Fruit fly (Drosophila melanogaster) whole organism, embryonic: ENCODE measurements around the gene CG31867.
A peak's percentile ranks its signal among the peaks of the same experiment; 100 is the strongest.

Experiments used
- Ada2b ChIP-seq: fragments of 200-800 bp; sonication (Bioruptor generic); IDR thresholded peaks from 2 replicates; pipeline ENCODE4 v1.3.6; 2022; ENCODE audit warnings: missing biosample characterization, missing genetic modification characterization
- B-H2 ChIP-seq: fragments of 200-800 bp; sonication (Bioruptor generic); optimal IDR thresholded peaks from 2 replicates; lab custom pipeline; 2018; ENCODE audit warnings: missing biosample characterization, mild to moderate bottlenecking, missing genetic modification characterization
- Bgb ChIP-seq: fragments of 200-800 bp; sonication (Bioruptor generic); IDR thresholded peaks from 2 replicates; pipeline ENCODE4 v1.3.6; 2022; ENCODE audit warnings: missing biosample characterization, missing genetic modification characterization; ENCODE audit not compliant: partially characterized antibody
- BtbVII ChIP-seq: fragments of 200-800 bp; sonication (Bioruptor generic); optimal IDR thresholded peaks from 3 replicates; lab custom pipeline; 2017; ENCODE audit warnings: missing biosample characterization, mild to moderate bottlenecking, missing genetic modification characterization
- CG11456 ChIP-seq: fragments of 200-800 bp; sonication (Bioruptor generic); IDR thresholded peaks from 3 replicates; pipeline ENCODE4 v1.3.6; 2022; ENCODE audit warnings: missing biosample characterization, missing genetic modification characterization
- CG14014 ChIP-seq: fragments of 200-800 bp; sonication (Bioruptor generic); IDR thresholded peaks from 2 replicates; pipeline ENCODE4 v1.3.6; 2022; ENCODE audit warnings: missing biosample characterization, missing genetic modification characterization
- CG14710 ChIP-seq: fragments of 200-800 bp; sonication (Bioruptor generic); optimal IDR thresholded peaks from 3 replicates; lab custom pipeline; 2019; ENCODE audit warnings: missing biosample characterization, mild to moderate bottlenecking, missing genetic modification characterization, moderate library complexity
- CG15479 ChIP-seq: fragments of 200-800 bp; sonication (Bioruptor generic); optimal IDR thresholded peaks from 3 replicates; lab custom pipeline; 2019; ENCODE audit warnings: missing biosample characterization, mild to moderate bottlenecking, missing genetic modification characterization, moderate library complexity
- CG15601 ChIP-seq: fragments of 200-800 bp; sonication (Bioruptor generic); optimal IDR thresholded peaks from 3 replicates; lab custom pipeline; 2019; ENCODE audit warnings: missing biosample characterization, mild to moderate bottlenecking, missing genetic modification characterization, moderate library complexity
- CG3065 ChIP-seq: fragments of 200-800 bp; sonication (Bioruptor generic); optimal IDR thresholded peaks from 2 replicates; lab custom pipeline; 2016; ENCODE audit warnings: missing biosample characterization, missing genetic modification characterization
- CG31224 ChIP-seq: fragments of 200-800 bp; sonication (Bioruptor generic); IDR thresholded peaks from 2 replicates; pipeline ENCODE4 v1.3.6; 2022; ENCODE audit warnings: missing biosample characterization, missing genetic modification characterization
- CG4854 ChIP-seq: fragments of 200-800 bp; sonication (Bioruptor generic); optimal IDR thresholded peaks from 2 replicates; lab custom pipeline; 2016; ENCODE audit warnings: missing biosample characterization, missing genetic modification characterization, inconsistent platforms
- CG6813 ChIP-seq: fragments of 200-800 bp; sonication (Bioruptor generic); optimal IDR thresholded peaks from 2 replicates; lab custom pipeline; 2017; ENCODE audit warnings: missing biosample characterization, missing genetic modification characterization, mild to moderate bottlenecking, moderate library complexity, missing genetic modification reagents
- CG7372 ChIP-seq: fragments of 200-800 bp; sonication (Bioruptor generic); IDR thresholded peaks from 2 replicates; pipeline ENCODE4 v1.3.6; 2022; ENCODE audit warnings: missing biosample characterization, missing genetic modification characterization
- CG7556 ChIP-seq: fragments of 200-800 bp; sonication (Bioruptor generic); optimal IDR thresholded peaks from 2 replicates; lab custom pipeline; 2017; ENCODE audit warnings: missing biosample characterization, mild to moderate bottlenecking, missing genetic modification characterization
- CG8478 ChIP-seq: fragments of >200 bp; optimal IDR thresholded peaks from 2 replicates; lab custom pipeline; 2018
- CG8944 ChIP-seq: fragments of 200-800 bp; sonication (Bioruptor generic); optimal IDR thresholded peaks from 3 replicates; lab custom pipeline; 2016; ENCODE audit warnings: missing biosample characterization, missing genetic modification characterization
- CG9215 ChIP-seq: fragments of 200-800 bp; sonication (Bioruptor generic); IDR thresholded peaks from 2 replicates; pipeline ENCODE4 v1.3.6; 2022; ENCODE audit warnings: missing biosample characterization, missing genetic modification characterization
- Dad ChIP-seq: fragments of 200-800 bp; sonication (Bioruptor generic); optimal IDR thresholded peaks from 3 replicates; lab custom pipeline; 2016; ENCODE audit warnings: missing biosample characterization, missing genetic modification characterization
- Dll ChIP-seq: fragments of 200-800 bp; sonication (Bioruptor generic); IDR thresholded peaks from 4 replicates; pipeline ENCODE4 v1.3.6; 2022; ENCODE audit warnings: missing biosample characterization, missing genetic modification characterization; ENCODE audit not compliant: partially characterized antibody
- Fer3 ChIP-seq: fragments of 200-800 bp; sonication (Bioruptor generic); optimal IDR thresholded peaks from 2 replicates; lab custom pipeline; 2018; ENCODE audit warnings: missing biosample characterization, mild to moderate bottlenecking, missing genetic modification characterization, moderate library complexity
- Gsc ChIP-seq: fragments of 200-800 bp; sonication (Bioruptor generic); IDR thresholded peaks from 2 replicates; pipeline ENCODE4 v1.3.6; 2022; ENCODE audit warnings: missing biosample characterization, missing genetic modification characterization
- Mad ChIP-seq: fragments of 200-800 bp; sonication (Bioruptor generic); optimal IDR thresholded peaks from 2 replicates; lab custom pipeline; 2016; ENCODE audit warnings: missing biosample characterization, missing genetic modification characterization
- Med ChIP-seq: fragments of 200-800 bp; sonication (Bioruptor generic); peaks from one replicate; lab custom pipeline; 2016; ENCODE audit warnings: missing biosample characterization, missing genetic modification characterization, mild to moderate bottlenecking, inconsistent platforms, moderate library complexity
- Mes4 ChIP-seq: fragments of 200-800 bp; sonication (Bioruptor generic); optimal IDR thresholded peaks from 2 replicates; lab custom pipeline; 2016; ENCODE audit warnings: missing biosample characterization, missing genetic modification characterization
- PHDP ChIP-seq: fragments of 200-800 bp; sonication (Bioruptor generic); optimal IDR thresholded peaks from 3 replicates; lab custom pipeline; 2018; ENCODE audit warnings: missing biosample characterization, mild to moderate bottlenecking, missing genetic modification characterization, moderate library complexity
- Ssrp ChIP-seq: fragments of 200-800 bp; sonication (Bioruptor generic); optimal IDR thresholded peaks from 2 replicates; lab custom pipeline; 2018; ENCODE audit warnings: missing biosample characterization, mild to moderate bottlenecking, missing genetic modification characterization, moderate library complexity
- ac ChIP-seq: fragments of 200-800 bp; sonication (Bioruptor generic); optimal IDR thresholded peaks from 3 replicates; lab custom pipeline; 2017; ENCODE audit warnings: missing biosample characterization, mild to moderate bottlenecking, missing genetic modification characterization
- br ChIP-seq: fragments of >200 bp; optimal IDR thresholded peaks from 2 replicates; lab custom pipeline; 2017
- cato ChIP-seq: fragments of 200-800 bp; sonication (Bioruptor generic); optimal IDR thresholded peaks from 2 replicates; lab custom pipeline; 2016; ENCODE audit warnings: missing biosample characterization, missing genetic modification characterization, borderline replicate concordance
- chm ChIP-seq: fragments of 200-800 bp; sonication (Bioruptor generic); IDR thresholded peaks from 2 replicates; pipeline ENCODE4 v1.3.6; 2022; ENCODE audit warnings: missing biosample characterization, missing genetic modification characterization
- dm ChIP-seq: fragments of 200-800 bp; sonication (Bioruptor generic); optimal IDR thresholded peaks from 3 replicates; lab custom pipeline; 2016; ENCODE audit warnings: missing biosample characterization, missing genetic modification characterization
- en ChIP-seq: fragments of 200-800 bp; sonication (Bioruptor generic); optimal IDR thresholded peaks from 2 replicates; lab custom pipeline; 2016; ENCODE audit warnings: missing biosample characterization, missing genetic modification characterization
- grn ChIP-seq: fragments of 200-800 bp; sonication (Bioruptor generic); optimal IDR thresholded peaks from 3 replicates; lab custom pipeline; 2017; ENCODE audit warnings: missing biosample characterization, missing genetic modification characterization
- hth ChIP-seq: fragments of >200 bp; optimal IDR thresholded peaks from 2 replicates; lab custom pipeline; 2017; ENCODE audit warnings: inconsistent platforms
- insv ChIP-seq, 2 experiments: fragments of 200-800 bp; sonication (Bioruptor generic); optimal IDR thresholded peaks; 3 replicates each; lab custom pipeline; 2016 to 2018; ENCODE audit warnings: missing biosample characterization in 2 of 2, missing genetic modification characterization in 2 of 2
- nerfin-2 ChIP-seq: fragments of 200-800 bp; sonication (Bioruptor generic); IDR thresholded peaks from 2 replicates; pipeline ENCODE4 v1.3.6; 2022; ENCODE audit warnings: missing biosample characterization, missing genetic modification characterization; ENCODE audit not compliant: partially characterized antibody
- otp ChIP-seq: fragments of 200-800 bp; sonication (Bioruptor generic); IDR thresholded peaks from 3 replicates; pipeline ENCODE4, ENCODE4 v1.3.6; 2022; ENCODE audit warnings: missing biosample characterization, missing genetic modification characterization
- peb ChIP-seq: fragments of 200-800 bp; sonication (Bioruptor generic); IDR thresholded peaks from 2 replicates; pipeline ENCODE4 v1.3.6; 2022; ENCODE audit warnings: missing biosample characterization, missing genetic modification characterization
- pfk ChIP-seq: fragments of 200-800 bp; sonication (Bioruptor generic); optimal IDR thresholded peaks from 2 replicates; lab custom pipeline; 2018; ENCODE audit warnings: missing biosample characterization, mild to moderate bottlenecking, missing genetic modification characterization, moderate library complexity
- psq ChIP-seq: fragments of 200-800 bp; sonication (Bioruptor generic); optimal IDR thresholded peaks from 2 replicates; lab custom pipeline; 2017; ENCODE audit warnings: missing biosample characterization, missing genetic modification characterization
- pum ChIP-seq: fragments of 200-800 bp; sonication (Bioruptor generic); optimal IDR thresholded peaks from 2 replicates; lab custom pipeline; 2016; ENCODE audit warnings: missing biosample characterization, missing genetic modification characterization
- pzg ChIP-seq: fragments of 200-800 bp; sonication (Bioruptor generic); optimal IDR thresholded peaks from 3 replicates; lab custom pipeline; 2018; ENCODE audit warnings: missing biosample characterization, mild to moderate bottlenecking, missing genetic modification characterization, moderate library complexity
- rib ChIP-seq: fragments of 200-800 bp; sonication (Bioruptor generic); IDR thresholded peaks from 2 replicates; pipeline ENCODE4 v1.3.6; 2022; ENCODE audit warnings: missing biosample characterization, missing genetic modification characterization
- sisA ChIP-seq: fragments of 200-800 bp; sonication (Bioruptor generic); IDR thresholded peaks from 2 replicates; pipeline ENCODE4 v1.3.6; 2022; ENCODE audit warnings: missing biosample characterization, missing genetic modification characterization
- sna ChIP-seq: fragments of 200-800 bp; sonication (Bioruptor generic); IDR thresholded peaks from 2 replicates; pipeline ENCODE4 v1.3.6; 2022; ENCODE audit warnings: missing biosample characterization, missing genetic modification characterization; ENCODE audit not compliant: partially characterized antibody
- so ChIP-seq: fragments of 200-800 bp; sonication (Bioruptor generic); IDR thresholded peaks from 3 replicates; pipeline ENCODE4 v1.3.6; 2022; ENCODE audit warnings: missing biosample characterization, missing genetic modification characterization
- tio ChIP-seq: fragments of 200-800 bp; sonication (Bioruptor generic); optimal IDR thresholded peaks from 2 replicates; lab custom pipeline; 2017; ENCODE audit warnings: missing biosample characterization, missing genetic modification characterization, inconsistent platforms
- tll ChIP-seq, 2 experiments: fragments of 200-800 bp in 1 of 2; fragments of >200 bp in 1 of 2; sonication (Bioruptor generic) in 1 of 2; optimal IDR thresholded peaks; 2 replicates each; lab custom pipeline; 2017 to 2019; ENCODE audit warnings: missing biosample characterization in 2 of 2, missing genetic modification characterization in 2 of 2, mild to moderate bottlenecking in 1 of 2, moderate library complexity in 1 of 2
- unc-4 ChIP-seq: fragments of 200-800 bp; sonication (Bioruptor generic); IDR thresholded peaks from 2 replicates; pipeline ENCODE4 v1.3.6; 2022; ENCODE audit warnings: missing biosample characterization, missing genetic modification characterization; ENCODE audit not compliant: partially characterized antibody
- usp ChIP-seq: fragments of >200 bp; optimal IDR thresholded peaks from 2 replicates; lab custom pipeline; 2017; ENCODE audit warnings: missing biosample characterization, missing genetic modification characterization
- zfh2 ChIP-seq: fragments of 200-800 bp; sonication (Bioruptor generic); optimal IDR thresholded peaks from 2 replicates; lab custom pipeline; 2016; ENCODE audit warnings: missing biosample characterization, missing genetic modification characterization

Gene CG31867

DNA sequence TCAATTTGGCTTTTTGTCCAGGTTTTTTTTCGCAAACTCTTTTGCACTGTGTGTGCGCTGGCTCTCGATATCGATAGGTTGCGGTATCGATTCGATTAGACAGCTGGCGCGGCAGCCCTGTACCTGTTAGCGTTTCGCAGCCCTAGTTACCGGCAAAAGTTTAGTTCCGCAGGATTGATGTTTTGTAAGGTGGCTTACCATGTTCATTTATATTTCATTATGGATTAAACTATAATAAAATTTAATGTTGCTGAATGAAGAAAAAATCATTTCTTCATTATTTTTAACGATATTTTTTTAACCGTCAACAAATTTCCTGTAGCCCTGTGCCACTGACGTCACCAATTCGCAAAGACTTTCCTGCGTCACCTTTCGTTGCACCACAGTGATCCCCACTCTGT lies 38.7 kb downstream of the CG31867 start, which contains the start of gene Reps (continued):
- TF ChIP-seq CG7556 (GFP tag; lab: Kevin White, UChicago) (peak; percentile 97), dm (peak; percentile 95), CG11456 (GFP tag; lab: Robert Waterston, UW) (peak; percentile 99), unc-4 (GFP tag; lab: Robert Waterston, UW) (peak; percentile 69), usp (GFP tag; lab: Kevin White, UChicago) (no peak), br (lab: Kevin White, UChicago) (no peak), Dll (GFP tag; lab: Robert Waterston, UW) (peak; percentile 74), insv (GFP tag; optimal IDR thresholded peaks at IDR 0.05; lab: Kevin White, UChicago) (peak; percentile 29 to 78), nerfin-2 (GFP tag; lab: Robert Waterston, UW) (peak; percentile 68), chm (GFP tag; lab: Robert Waterston, UW) (peak; percentile 98), tll (GFP tag; optimal IDR thresholded peaks at IDR 0.05; lab: Kevin White, UChicago) (peak; percentile 75 to 82), hth (no peak), CG7372 (GFP tag; lab: Robert Waterston, UW) (peak; percentile 99), so (peak; percentile 99), otp (peak; percentile 98), psq (peak; percentile 95), CG3065 (GFP tag; lab: Kevin White, UChicago) (peak; percentile 98), ac (GFP tag; lab: Kevin White, UChicago) (peak; percentile 94), Bgb (GFP tag; lab: Robert Waterston, UW) (peak; percentile 56), CG8944 (peak; percentile 97), pzg (GFP tag; lab: Kevin White, UChicago) (peak; percentile 89), Dad (GFP tag; lab: Kevin White, UChicago) (peak; percentile 98), CG4854 (GFP tag; lab: Kevin White, UChicago) (peak; percentile 97), cato (peak; percentile 98), Gsc (peak; percentile 98), Med (GFP tag; lab: Kevin White, UChicago) (peak; percentile 100), PHDP (tag; lab: Kevin White, UChicago) (peak; percentile 98), B-H2 (peak; percentile 96), tio (GFP tag; lab: Kevin White, UChicago) (peak; percentile 99), BtbVII (GFP tag; lab: Kevin White, UChicago) (peak; percentile 97), sisA (peak; percentile 99), pum (GFP tag; lab: Kevin White, UChicago) (peak; percentile 98), CG9215 (GFP tag; lab: Robert Waterston, UW) (peak; percentile 98), rib (GFP tag; lab: Robert Waterston, UW) (peak; percentile 97), CG14014 (peak; percentile 98), Fer3 (tag; lab: Kevin White, UChicago) (peak; percentile 99), Mad (GFP tag; lab: Kevin White, UChicago) (peak; percentile 98), CG8478 (lab: Kevin White, UChicago) (no peak), grn (GFP tag; lab: Kevin White, UChicago) (peak; percentile 91), CG31224 (peak; percentile 97), CG6813 (peak; percentile 97), Ada2b (GFP tag; lab: Robert Waterston, UW) (peak; percentile 98), CG15601 (tag; lab: Kevin White, UChicago) (peak; percentile 97), pfk (GFP tag; lab: Kevin White, UChicago) (peak; percentile 70), sna (GFP tag; lab: Robert Waterston, UW) (peak; percentile 74; the same call in 1 of the 2 replicates), CG14710 (tag; lab: Kevin White, UChicago) (peak; percentile 98), zfh2 (GFP tag; lab: Kevin White, UChicago) (peak; percentile 98), en (GFP tag; lab: Kevin White, UChicago) (peak; percentile 95), peb (GFP tag; lab: Robert Waterston, UW) (peak; percentile 98), CG15479 (peak; percentile 78), Mes4 (GFP tag; lab: Kevin White, UChicago) (peak; percentile 95), Ssrp (tag; lab: Kevin White, UChicago) (peak; percentile 99)
